Fruit fly (Drosophila melanogaster) whole organism, embryonic: Measurements from ENCODE around the gene CG34450.
A peak's percentile ranks its signal among the peaks of the same experiment; 100 is the strongest.

Source experiments
- BtbVII ChIP-seq: fragments of 200-800 bp; sonication (Bioruptor generic); optimal IDR thresholded peaks from 3 replicates; lab custom pipeline; 2017; ENCODE audit warnings: missing biosample characterization, mild to moderate bottlenecking, missing genetic modification characterization
- CG10321 ChIP-seq: fragments of 200-800 bp; sonication (Bioruptor generic); IDR thresholded peaks from 2 replicates; pipeline ENCODE4 v1.3.6; 2022; ENCODE audit warnings: missing biosample characterization, missing genetic modification characterization
- CG10431 ChIP-seq: fragments of 200-800 bp; sonication (Bioruptor generic); optimal IDR thresholded peaks from 3 replicates; lab custom pipeline; 2018; ENCODE audit warnings: missing biosample characterization, mild to moderate bottlenecking, missing genetic modification characterization
- CG13287 ChIP-seq: fragments of 200-800 bp; sonication (Bioruptor generic); IDR thresholded peaks from 2 replicates; pipeline ENCODE4 v1.3.6; 2022; ENCODE audit warnings: missing biosample characterization, missing genetic modification characterization; ENCODE audit not compliant: partially characterized antibody
- CG14710 ChIP-seq: fragments of 200-800 bp; sonication (Bioruptor generic); optimal IDR thresholded peaks from 3 replicates; lab custom pipeline; 2019; ENCODE audit warnings: missing biosample characterization, mild to moderate bottlenecking, missing genetic modification characterization, moderate library complexity
- CG14860 ChIP-seq: fragments of 200-800 bp; sonication (Bioruptor generic); IDR thresholded peaks from 3 replicates; pipeline ENCODE4 v1.3.6; 2022; ENCODE audit warnings: missing biosample characterization, missing genetic modification characterization; ENCODE audit not compliant: partially characterized antibody
- CG15269 ChIP-seq: fragments of 200-800 bp; sonication (Bioruptor generic); optimal IDR thresholded peaks from 2 replicates; lab custom pipeline; 2018; ENCODE audit warnings: missing biosample characterization, mild to moderate bottlenecking, missing genetic modification characterization, moderate library complexity
- CG1602 ChIP-seq: fragments of 200-800 bp; sonication (Bioruptor generic); optimal IDR thresholded peaks from 3 replicates; lab custom pipeline; 2016; ENCODE audit warnings: missing biosample characterization, missing genetic modification characterization
- CG1603 ChIP-seq: fragments of 200-800 bp; sonication (Bioruptor generic); optimal IDR thresholded peaks from 2 replicates; lab custom pipeline; 2019; ENCODE audit warnings: missing biosample characterization, mild to moderate bottlenecking, missing genetic modification characterization, moderate library complexity
- CG17361 ChIP-seq: fragments of 200-800 bp; sonication (Bioruptor generic); IDR thresholded peaks from 3 replicates; pipeline ENCODE4 v1.3.6; 2022; ENCODE audit warnings: missing biosample characterization, missing genetic modification characterization
- CG2120 ChIP-seq: fragments of 200-800 bp; sonication (Bioruptor generic); optimal IDR thresholded peaks from 3 replicates; lab custom pipeline; 2016; ENCODE audit warnings: missing biosample characterization, missing genetic modification characterization
- CG3163 ChIP-seq: fragments of 200-800 bp; sonication (Bioruptor generic); optimal IDR thresholded peaks from 3 replicates; lab custom pipeline; 2016; ENCODE audit warnings: missing biosample characterization, missing genetic modification characterization
- CG33557 ChIP-seq: fragments of 200-800 bp; sonication (Bioruptor generic); optimal IDR thresholded peaks from 2 replicates; lab custom pipeline; 2019; ENCODE audit warnings: missing biosample characterization, mild to moderate bottlenecking, missing genetic modification characterization, moderate library complexity
- CG3838 ChIP-seq: fragments of 200-800 bp; sonication (Bioruptor generic); optimal IDR thresholded peaks from 3 replicates; lab custom pipeline; 2016; ENCODE audit warnings: missing biosample characterization, missing genetic modification characterization
- CG4424 ChIP-seq: fragments of 200-800 bp; sonication (Bioruptor generic); optimal IDR thresholded peaks from 3 replicates; lab custom pipeline; 2016; ENCODE audit warnings: missing biosample characterization, missing genetic modification characterization
- CG6654 ChIP-seq: fragments of 200-800 bp; sonication (Bioruptor generic); optimal IDR thresholded peaks from 2 replicates; lab custom pipeline; 2017; ENCODE audit warnings: missing biosample characterization, mild to moderate bottlenecking, missing genetic modification characterization
- CG6689 ChIP-seq: fragments of 200-800 bp; sonication (Bioruptor generic); IDR thresholded peaks from 2 replicates; pipeline ENCODE4 v1.3.6; 2022; ENCODE audit warnings: missing biosample characterization, missing genetic modification characterization
- CG6791 ChIP-seq: fragments of 200-800 bp; sonication (Bioruptor generic); IDR thresholded peaks from 3 replicates; pipeline ENCODE4 v1.3.6; 2022; ENCODE audit warnings: missing biosample characterization, missing genetic modification characterization; ENCODE audit not compliant: partially characterized antibody
- CG6813 ChIP-seq: fragments of 200-800 bp; sonication (Bioruptor generic); optimal IDR thresholded peaks from 2 replicates; lab custom pipeline; 2017; ENCODE audit warnings: missing biosample characterization, missing genetic modification characterization, mild to moderate bottlenecking, moderate library complexity, missing genetic modification reagents
- CG8765 ChIP-seq: fragments of 200-800 bp; sonication (Bioruptor generic); IDR thresholded peaks from 2 replicates; pipeline ENCODE4 v1.3.6; 2022; ENCODE audit warnings: missing biosample characterization, missing genetic modification characterization
- Fer1 ChIP-seq: fragments of 200-800 bp; sonication (Bioruptor generic); optimal IDR thresholded peaks from 2 replicates; lab custom pipeline; 2017; ENCODE audit warnings: missing biosample characterization, mild to moderate bottlenecking, missing genetic modification characterization
- Fer3 ChIP-seq: fragments of 200-800 bp; sonication (Bioruptor generic); optimal IDR thresholded peaks from 2 replicates; lab custom pipeline; 2018; ENCODE audit warnings: missing biosample characterization, mild to moderate bottlenecking, missing genetic modification characterization, moderate library complexity
- HLH54F ChIP-seq: fragments of 200-800 bp; sonication (Bioruptor generic); optimal IDR thresholded peaks from 3 replicates; lab custom pipeline; 2016; ENCODE audit warnings: missing biosample characterization, missing genetic modification characterization
- MESR4 ChIP-seq: fragments of 200-800 bp; sonication (Bioruptor generic); optimal IDR thresholded peaks from 2 replicates; lab custom pipeline; 2018; ENCODE audit warnings: missing biosample characterization, mild to moderate bottlenecking, missing genetic modification characterization, moderate library complexity
- NK7.1 ChIP-seq: fragments of 200-800 bp; sonication (Bioruptor generic); optimal IDR thresholded peaks from 3 replicates; lab custom pipeline; 2016; ENCODE audit warnings: missing biosample characterization, missing genetic modification characterization
- Oaz ChIP-seq: fragments of 200-800 bp; sonication (Bioruptor generic); IDR thresholded peaks from 2 replicates; pipeline ENCODE4 v1.3.6; 2022; ENCODE audit warnings: missing biosample characterization, missing genetic modification characterization
- Pdp1 ChIP-seq, 2 experiments: fragments of 200-800 bp; sonication (Bioruptor generic); optimal IDR thresholded peaks; 3 replicates each; lab custom pipeline; 2016; ENCODE audit warnings: missing biosample characterization in 2 of 2, missing genetic modification characterization in 2 of 2, mild to moderate bottlenecking in 1 of 2, moderate library complexity in 1 of 2
- Ravus ChIP-seq: fragments of 200-800 bp; sonication (Bioruptor generic); IDR thresholded peaks from 2 replicates; pipeline ENCODE4 v1.3.6; 2022; ENCODE audit warnings: missing biosample characterization, missing genetic modification characterization
- Ssrp ChIP-seq: fragments of 200-800 bp; sonication (Bioruptor generic); optimal IDR thresholded peaks from 2 replicates; lab custom pipeline; 2018; ENCODE audit warnings: missing biosample characterization, mild to moderate bottlenecking, missing genetic modification characterization, moderate library complexity
- abd-A ChIP-seq: fragments of 200-800 bp; sonication (Bioruptor generic); optimal IDR thresholded peaks from 3 replicates; lab custom pipeline; 2019; ENCODE audit warnings: missing biosample characterization, mild to moderate bottlenecking, missing genetic modification characterization, moderate library complexity
- bsh ChIP-seq, 2 experiments: fragments of 200-800 bp; sonication (Bioruptor generic); optimal IDR thresholded peaks; 2 replicates each; lab custom pipeline; 2017 to 2018; ENCODE audit warnings: mild to moderate bottlenecking in 2 of 2, missing biosample characterization in 2 of 2, missing genetic modification characterization in 2 of 2, moderate library complexity in 1 of 2
- da ChIP-seq: fragments of 200-800 bp; sonication (Bioruptor generic); optimal IDR thresholded peaks from 2 replicates; lab custom pipeline; 2016; ENCODE audit warnings: missing biosample characterization, missing genetic modification characterization
- disco-r ChIP-seq: fragments of 200-800 bp; sonication (Bioruptor generic); optimal IDR thresholded peaks from 2 replicates; lab custom pipeline; 2016; ENCODE audit warnings: missing biosample characterization, missing genetic modification characterization
- dmrt99B ChIP-seq: fragments of 200-800 bp; sonication (Bioruptor generic); optimal IDR thresholded peaks from 2 replicates; lab custom pipeline; 2018; ENCODE audit warnings: missing biosample characterization, mild to moderate bottlenecking, missing genetic modification characterization, moderate library complexity
- fd64A ChIP-seq: fragments of 200-800 bp; sonication (Bioruptor generic); optimal IDR thresholded peaks from 3 replicates; lab custom pipeline; 2018; ENCODE audit warnings: missing biosample characterization, mild to moderate bottlenecking, missing genetic modification characterization
- fd96Cb ChIP-seq: fragments of 200-800 bp; sonication (Bioruptor generic); optimal IDR thresholded peaks from 2 replicates; lab custom pipeline; 2018; ENCODE audit warnings: missing biosample characterization, mild to moderate bottlenecking, missing genetic modification characterization, moderate library complexity
- gce ChIP-seq: fragments of 200-800 bp; sonication (Bioruptor generic); IDR thresholded peaks from 3 replicates; pipeline ENCODE4 v1.3.6; 2022; ENCODE audit warnings: missing biosample characterization, missing genetic modification characterization
- gfzf ChIP-seq: fragments of 200-800 bp; sonication (Bioruptor generic); optimal IDR thresholded peaks from 2 replicates; lab custom pipeline; 2016; ENCODE audit warnings: missing biosample characterization, mild to moderate bottlenecking, missing genetic modification characterization, moderate library complexity
- hbn ChIP-seq: fragments of 200-800 bp; sonication (Bioruptor generic); IDR thresholded peaks from 2 replicates; pipeline ENCODE4 v1.3.6; 2022; ENCODE audit warnings: missing biosample characterization, missing genetic modification characterization; ENCODE audit not compliant: partially characterized antibody
- luna ChIP-seq: fragments of 200-800 bp; sonication (Bioruptor generic); optimal IDR thresholded peaks from 2 replicates; lab custom pipeline; 2016; ENCODE audit warnings: missing biosample characterization, missing genetic modification characterization
- nau ChIP-seq: fragments of 200-800 bp; sonication (Bioruptor generic); optimal IDR thresholded peaks from 3 replicates; lab custom pipeline; 2017; ENCODE audit warnings: missing biosample characterization, mild to moderate bottlenecking, missing genetic modification characterization, missing genetic modification reagents
- peb ChIP-seq: fragments of 200-800 bp; sonication (Bioruptor generic); IDR thresholded peaks from 2 replicates; pipeline ENCODE4 v1.3.6; 2022; ENCODE audit warnings: missing biosample characterization, missing genetic modification characterization
- pita ChIP-seq: fragments of 200-800 bp; sonication (Bioruptor generic); optimal IDR thresholded peaks from 2 replicates; lab custom pipeline; 2017; ENCODE audit warnings: missing biosample characterization, mild to moderate bottlenecking, missing genetic modification characterization
- sqz ChIP-seq: fragments of 200-800 bp; sonication (Bioruptor generic); optimal IDR thresholded peaks from 3 replicates; lab custom pipeline; 2018; ENCODE audit warnings: missing biosample characterization, mild to moderate bottlenecking, missing genetic modification characterization
- ssp ChIP-seq: fragments of 200-800 bp; sonication (Bioruptor generic); IDR thresholded peaks from 2 replicates; pipeline ENCODE4 v1.3.6; 2022; ENCODE audit warnings: missing biosample characterization, missing genetic modification characterization
- toy ChIP-seq: fragments of 200-800 bp; sonication (Bioruptor generic); IDR thresholded peaks from 2 replicates; pipeline ENCODE4 v1.3.6; 2022; ENCODE audit warnings: missing biosample characterization, missing genetic modification characterization
- zf30C ChIP-seq: fragments of 200-800 bp; sonication (Bioruptor generic); optimal IDR thresholded peaks from 3 replicates; lab custom pipeline; 2018; ENCODE audit warnings: missing biosample characterization, mild to moderate bottlenecking, missing genetic modification characterization

Gene CG34450

DNA sequence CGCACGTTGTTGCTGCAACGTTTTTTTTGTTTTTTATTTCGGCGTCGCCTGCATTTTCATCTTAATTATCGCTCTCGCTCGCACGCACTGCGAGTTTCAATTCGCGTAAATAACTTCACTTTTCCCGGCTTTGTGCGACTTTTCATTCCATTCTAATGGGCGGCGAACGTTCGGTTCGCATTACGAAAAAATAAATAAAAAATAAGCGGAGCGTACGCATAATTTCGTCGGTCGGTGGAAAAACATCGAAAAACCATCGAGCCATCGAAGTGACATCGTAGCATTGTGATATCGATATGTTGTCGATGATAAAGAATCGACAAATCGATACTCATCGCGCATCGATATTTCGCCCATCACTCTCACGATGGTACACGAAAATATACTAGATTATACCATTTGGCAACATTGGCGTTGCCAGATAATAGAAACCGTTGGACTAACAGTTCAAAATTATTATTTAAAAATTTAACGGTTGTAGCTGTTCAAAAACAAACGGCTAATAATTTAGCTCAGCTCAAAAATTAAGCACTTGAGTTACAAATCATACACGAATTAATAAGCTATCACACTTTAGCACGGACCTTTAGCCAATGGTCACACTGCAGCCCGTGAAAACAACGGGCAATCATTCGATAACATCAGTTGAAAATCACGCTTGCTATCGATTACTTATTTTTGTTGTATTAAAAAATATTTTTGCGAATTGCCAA, 25.9 kb upstream of the CG34450 start, which contains the start of the genes Zdhhc8 and BCL7-like (continued):
- no peak for TF ChIP-seq da
- TF ChIP-seq CG13287 (GFP tag; lab: Robert Waterston, UW) = peak; percentile 98
- peak; percentile 71 for TF ChIP-seq CG2120
- TF ChIP-seq sqz (GFP tag; lab: Kevin White, UChicago) = peak; percentile 99
- TF ChIP-seq CG1603 (tag; lab: Kevin White, UChicago) = no peak
- TF ChIP-seq Pdp1 (GFP tag; optimal IDR thresholded peaks at IDR 0.05; lab: Kevin White, UChicago) = peak in 1 of 2 experiments; percentile 28
- TF ChIP-seq Ravus = no peak
- TF ChIP-seq Fer3 (tag; lab: Kevin White, UChicago) = no peak
- TF ChIP-seq CG15269 (tag; lab: Kevin White, UChicago) = no peak
- TF ChIP-seq NK7.1 (GFP tag; lab: Kevin White, UChicago) = no peak
- TF ChIP-seq pita (GFP tag; lab: Kevin White, UChicago) = no peak
- no peak for TF ChIP-seq CG10321 (GFP tag; lab: Robert Waterston, UW)
- TF ChIP-seq bsh (GFP tag; optimal IDR thresholded peaks at IDR 0.05; lab: Kevin White, UChicago) = peak; percentile 21 to 33
- TF ChIP-seq CG10431 (GFP tag; lab: Kevin White, UChicago) = no peak
- peak; percentile 98 for TF ChIP-seq CG6791
- peak; percentile 98 for TF ChIP-seq CG14860 (GFP tag; lab: Robert Waterston, UW)
- no peak for TF ChIP-seq gce
- TF ChIP-seq Oaz (GFP tag; lab: Robert Waterston, UW) = no peak
- peak; percentile 81 for TF ChIP-seq MESR4 (GFP tag; lab: Kevin White, UChicago)
- no peak for TF ChIP-seq CG6654 (GFP tag; lab: Kevin White, UChicago)
- TF ChIP-seq abd-A (tag; lab: Kevin White, UChicago) = no peak
- peak; percentile 45 for TF ChIP-seq CG4424
- TF ChIP-seq zf30C = no peak
- no peak for TF ChIP-seq Fer1 (GFP tag; lab: Kevin White, UChicago)
- peak; percentile 47 for TF ChIP-seq HLH54F (GFP tag; lab: Kevin White, UChicago)
- peak; percentile 1 for TF ChIP-seq CG3838 (GFP tag; lab: Kevin White, UChicago)
- peak; percentile 91 for TF ChIP-seq hbn (GFP tag; lab: Robert Waterston, UW)
- TF ChIP-seq CG17361 (GFP tag; lab: Robert Waterston, UW) = no peak; the same call in 2 of the 3 replicates
- TF ChIP-seq CG6689 (GFP tag; lab: Robert Waterston, UW) = no peak
- TF ChIP-seq ssp = peak; percentile 20; the same call in 1 of the 2 replicates
- TF ChIP-seq gfzf (GFP tag; lab: Kevin White, UChicago) = peak; percentile 61
- TF ChIP-seq CG6813 (GFP tag; lab: Kevin White, UChicago) = no peak
- TF ChIP-seq fd96Cb = no peak
- peak; percentile 83 for TF ChIP-seq CG14710 (tag; lab: Kevin White, UChicago)
- TF ChIP-seq disco-r (GFP tag; lab: Kevin White, UChicago) = no peak
- TF ChIP-seq dmrt99B (tag; lab: Kevin White, UChicago) = no peak
- no peak for TF ChIP-seq toy (GFP tag; lab: Robert Waterston, UW)
- TF ChIP-seq Ssrp = no peak
- TF ChIP-seq luna (GFP tag; lab: Kevin White, UChicago) = no peak
- TF ChIP-seq CG8765 = no peak
- TF ChIP-seq CG3163 (GFP tag; lab: Kevin White, UChicago) = no peak
- TF ChIP-seq CG1602 (GFP tag; lab: Kevin White, UChicago) = peak; percentile 46
- no peak for TF ChIP-seq peb (GFP tag; lab: Robert Waterston, UW)
- TF ChIP-seq fd64A = no peak
- TF ChIP-seq nau (GFP tag; lab: Kevin White, UChicago) = no peak
- no peak for TF ChIP-seq CG33557 (GFP tag; lab: Kevin White, UChicago)
- no peak for TF ChIP-seq BtbVII (GFP tag; lab: Kevin White, UChicago)
- TF ChIP-seq, all 482 proteins: peak for 187
